Fruit fly (Drosophila melanogaster) whole organism, embryonic: ENCODE data around the gene CG17207.

Experiments
- Atf-2 ChIP-seq: fragments of 200-800 bp; sonication (Bioruptor generic); optimal IDR thresholded peaks from 2 replicates; lab custom pipeline; 2016; ENCODE audit warnings: missing biosample characterization, missing genetic modification characterization
- CG10321 ChIP-seq: fragments of 200-800 bp; sonication (Bioruptor generic); IDR thresholded peaks from 2 replicates; pipeline ENCODE4 v1.3.6; 2022; ENCODE audit warnings: missing biosample characterization, missing genetic modification characterization
- CG11504 ChIP-seq: fragments of 200-800 bp; sonication (Bioruptor generic); optimal IDR thresholded peaks from 3 replicates; lab custom pipeline; 2019; ENCODE audit warnings: missing biosample characterization, mild to moderate bottlenecking, missing genetic modification characterization, moderate library complexity
- CG12769 ChIP-seq: fragments of 200-800 bp; sonication (Bioruptor generic); optimal IDR thresholded peaks from 2 replicates; lab custom pipeline; 2019; ENCODE audit warnings: missing biosample characterization, mild to moderate bottlenecking, missing genetic modification characterization, moderate library complexity
- CG13424 ChIP-seq: fragments of 200-800 bp; sonication (Bioruptor generic); optimal IDR thresholded peaks from 2 replicates; lab custom pipeline; 2019; ENCODE audit warnings: missing biosample characterization, mild to moderate bottlenecking, missing genetic modification characterization, moderate library complexity
- CG14667 ChIP-seq: fragments of 200-800 bp; sonication (Bioruptor generic); IDR thresholded peaks from 2 replicates; pipeline ENCODE4 v1.3.6; 2022; ENCODE audit warnings: missing biosample characterization, missing genetic modification characterization
- CG17385 ChIP-seq: fragments of 200-800 bp; sonication (Bioruptor generic); optimal IDR thresholded peaks from 3 replicates; lab custom pipeline; 2018; ENCODE audit warnings: missing biosample characterization, mild to moderate bottlenecking, missing genetic modification characterization
- CG17568 ChIP-seq: fragments of 200-800 bp; sonication (Bioruptor generic); optimal IDR thresholded peaks from 2 replicates; lab custom pipeline; 2018; ENCODE audit warnings: missing biosample characterization, mild to moderate bottlenecking, missing genetic modification characterization, moderate library complexity
- CG32532 ChIP-seq: fragments of 200-800 bp; sonication (Bioruptor generic); IDR thresholded peaks from 2 replicates; pipeline ENCODE4 v1.3.6; 2022; ENCODE audit warnings: missing biosample characterization, missing genetic modification characterization
- CG32772 ChIP-seq: fragments of 200-800 bp; sonication (Bioruptor generic); IDR thresholded peaks from 2 replicates; pipeline ENCODE4 v1.3.6; 2022; ENCODE audit warnings: missing biosample characterization, missing genetic modification characterization
- CG33557 ChIP-seq: fragments of 200-800 bp; sonication (Bioruptor generic); optimal IDR thresholded peaks from 2 replicates; lab custom pipeline; 2019; ENCODE audit warnings: missing biosample characterization, mild to moderate bottlenecking, missing genetic modification characterization, moderate library complexity
- CG34224 ChIP-seq: fragments of 200-800 bp; sonication (Bioruptor generic); IDR thresholded peaks from 3 replicates; pipeline ENCODE4 v1.3.6; 2022; ENCODE audit warnings: missing biosample characterization, missing genetic modification characterization; ENCODE audit not compliant: partially characterized antibody
- CG42726 ChIP-seq: fragments of 200-800 bp; sonication (Bioruptor generic); IDR thresholded peaks from 2 replicates; pipeline ENCODE4 v1.3.6; 2022; ENCODE audit warnings: missing biosample characterization, missing genetic modification characterization; ENCODE audit not compliant: partially characterized antibody
- CG4404 ChIP-seq: fragments of 200-800 bp; sonication (Bioruptor generic); IDR thresholded peaks from 2 replicates; pipeline ENCODE4 v1.3.6; 2022; ENCODE audit warnings: missing biosample characterization, missing genetic modification characterization
- CG6683 ChIP-seq: fragments of 200-800 bp; sonication (Bioruptor generic); optimal IDR thresholded peaks from 2 replicates; lab custom pipeline; 2017; ENCODE audit warnings: missing biosample characterization, mild to moderate bottlenecking, missing genetic modification characterization, missing genetic modification reagents
- CG6791 ChIP-seq: fragments of 200-800 bp; sonication (Bioruptor generic); IDR thresholded peaks from 3 replicates; pipeline ENCODE4 v1.3.6; 2022; ENCODE audit warnings: missing biosample characterization, missing genetic modification characterization; ENCODE audit not compliant: partially characterized antibody
- CG6813 ChIP-seq: fragments of 200-800 bp; sonication (Bioruptor generic); optimal IDR thresholded peaks from 2 replicates; lab custom pipeline; 2017; ENCODE audit warnings: missing biosample characterization, missing genetic modification characterization, mild to moderate bottlenecking, moderate library complexity, missing genetic modification reagents
- CG7357 ChIP-seq: fragments of 200-800 bp; sonication (Bioruptor generic); IDR thresholded peaks from 3 replicates; pipeline ENCODE4 v1.3.6; 2022; ENCODE audit warnings: missing biosample characterization, missing genetic modification characterization
- CG8924 ChIP-seq: fragments of 200-800 bp; optimal IDR thresholded peaks from 3 replicates; lab custom pipeline; 2019; ENCODE audit warnings: missing biosample characterization, mild to moderate bottlenecking, missing genetic modification characterization, moderate library complexity
- CG9817 ChIP-seq: fragments of 200-800 bp; sonication (Bioruptor generic); optimal IDR thresholded peaks from 2 replicates; lab custom pipeline; 2018; ENCODE audit warnings: missing biosample characterization, mild to moderate bottlenecking, missing genetic modification characterization, moderate library complexity
- Dbx ChIP-seq: fragments of 200-800 bp; sonication (Bioruptor generic); IDR thresholded peaks from 3 replicates; pipeline ENCODE4 v1.3.6; 2022; ENCODE audit warnings: missing biosample characterization, missing genetic modification characterization
- Dip3 ChIP-seq: fragments of 200-800 bp; sonication (Bioruptor generic); optimal IDR thresholded peaks from 3 replicates; lab custom pipeline; 2016; ENCODE audit warnings: missing biosample characterization, missing genetic modification characterization
- Fer2 ChIP-seq: fragments of 200-800 bp; sonication (Bioruptor generic); optimal IDR thresholded peaks from 2 replicates; lab custom pipeline; 2018; ENCODE audit warnings: missing biosample characterization, mild to moderate bottlenecking, missing genetic modification characterization, moderate library complexity
- HHEX ChIP-seq: fragments of 200-800 bp; sonication (Bioruptor generic); optimal IDR thresholded peaks from 3 replicates; lab custom pipeline; 2017; ENCODE audit warnings: missing biosample characterization, mild to moderate bottlenecking, missing genetic modification characterization, missing genetic modification reagents
- Kr ChIP-seq: fragments of 200-800 bp; sonication (Bioruptor generic); optimal IDR thresholded peaks from 2 replicates; lab custom pipeline; 2017; ENCODE audit warnings: missing biosample characterization, mild to moderate bottlenecking, missing genetic modification characterization
- Oaz ChIP-seq: fragments of 200-800 bp; sonication (Bioruptor generic); IDR thresholded peaks from 2 replicates; pipeline ENCODE4 v1.3.6; 2022; ENCODE audit warnings: missing biosample characterization, missing genetic modification characterization
- Pdp1 ChIP-seq, 2 experiments: fragments of 200-800 bp; sonication (Bioruptor generic); optimal IDR thresholded peaks; 3 replicates each; lab custom pipeline; 2016; ENCODE audit warnings: missing biosample characterization in 2 of 2, missing genetic modification characterization in 2 of 2, mild to moderate bottlenecking in 1 of 2, moderate library complexity in 1 of 2
- Rfx ChIP-seq: fragments of 200-800 bp; sonication (Bioruptor generic); IDR thresholded peaks from 2 replicates; pipeline ENCODE4 v1.3.6; 2022; ENCODE audit warnings: missing biosample characterization, missing genetic modification characterization
- Xrp1 ChIP-seq: fragments of 200-800 bp; sonication (Bioruptor generic); IDR thresholded peaks from 2 replicates; pipeline ENCODE4 v1.3.6; 2022; ENCODE audit warnings: missing biosample characterization, missing genetic modification characterization
- abd-A ChIP-seq: fragments of 200-800 bp; sonication (Bioruptor generic); optimal IDR thresholded peaks from 3 replicates; lab custom pipeline; 2019; ENCODE audit warnings: missing biosample characterization, mild to moderate bottlenecking, missing genetic modification characterization, moderate library complexity
- bbx ChIP-seq: fragments of 200-800 bp; sonication (Bioruptor generic); IDR thresholded peaks from 2 replicates; pipeline ENCODE4 v1.3.6; 2022; ENCODE audit warnings: missing biosample characterization, missing genetic modification characterization; ENCODE audit not compliant: partially characterized antibody
- cato ChIP-seq: fragments of 200-800 bp; sonication (Bioruptor generic); optimal IDR thresholded peaks from 2 replicates; lab custom pipeline; 2016; ENCODE audit warnings: missing biosample characterization, missing genetic modification characterization, borderline replicate concordance
- disco-r ChIP-seq: fragments of 200-800 bp; sonication (Bioruptor generic); optimal IDR thresholded peaks from 2 replicates; lab custom pipeline; 2016; ENCODE audit warnings: missing biosample characterization, missing genetic modification characterization
- dmrt11E ChIP-seq: fragments of 200-800 bp; sonication (Bioruptor generic); optimal IDR thresholded peaks from 3 replicates; lab custom pipeline; 2018; ENCODE audit warnings: missing biosample characterization, mild to moderate bottlenecking, missing genetic modification characterization, moderate library complexity
- fru ChIP-seq: fragments of >200 bp; optimal IDR thresholded peaks from 2 replicates; lab custom pipeline; 2017
- gcm ChIP-seq: fragments of 200-800 bp; sonication (Bioruptor generic); optimal IDR thresholded peaks from 2 replicates; lab custom pipeline; 2019; ENCODE audit warnings: missing biosample characterization, mild to moderate bottlenecking, missing genetic modification characterization, moderate library complexity
- gem ChIP-seq: fragments of 200-800 bp; sonication (Bioruptor generic); optimal IDR thresholded peaks from 2 replicates; lab custom pipeline; 2019; ENCODE audit warnings: missing biosample characterization, mild to moderate bottlenecking, missing genetic modification characterization, moderate library complexity
- gfzf ChIP-seq: fragments of 200-800 bp; sonication (Bioruptor generic); optimal IDR thresholded peaks from 2 replicates; lab custom pipeline; 2016; ENCODE audit warnings: missing biosample characterization, mild to moderate bottlenecking, missing genetic modification characterization, moderate library complexity
- jigr1 ChIP-seq: fragments of 200-800 bp; sonication (Bioruptor generic); IDR thresholded peaks from 3 replicates; pipeline ENCODE4 v1.3.6; 2022; ENCODE audit warnings: missing biosample characterization, missing genetic modification characterization
- lov ChIP-seq, 2 experiments: fragments of 200-800 bp in 1 of 2; fragments of >200 bp in 1 of 2; sonication (Bioruptor generic) in 1 of 2; IDR thresholded peaks in 1 of 2; optimal IDR thresholded peaks in 1 of 2; 2 replicates in 1 of 2; 3 replicates in 1 of 2; pipeline versions ENCODE4 v1.3.6 to Lab custom; 2017 to 2022; ENCODE audit warnings: missing biosample characterization in 1 of 2, missing genetic modification characterization in 1 of 2
- odd ChIP-seq: fragments of 200-800 bp; sonication (Bioruptor generic); optimal IDR thresholded peaks from 2 replicates; lab custom pipeline; 2017; ENCODE audit warnings: missing biosample characterization, mild to moderate bottlenecking, missing genetic modification characterization
- pb ChIP-seq: fragments of 200-800 bp; sonication (Bioruptor generic); optimal IDR thresholded peaks from 3 replicates; lab custom pipeline; 2016; ENCODE audit warnings: missing biosample characterization, missing genetic modification characterization
- phol ChIP-seq: fragments of 200-800 bp; sonication (Bioruptor generic); optimal IDR thresholded peaks from 3 replicates; lab custom pipeline; 2018; ENCODE audit warnings: missing biosample characterization, mild to moderate bottlenecking, missing genetic modification characterization, moderate library complexity
- sens ChIP-seq: fragments of 200-800 bp; sonication (Bioruptor generic); peaks from one replicate; lab custom pipeline; 2016; ENCODE audit warnings: missing biosample characterization, missing genetic modification characterization
- seq ChIP-seq: fragments of 200-800 bp; sonication (Bioruptor generic); IDR thresholded peaks from 2 replicates; pipeline ENCODE4 v1.3.6; 2022; ENCODE audit warnings: missing biosample characterization, missing genetic modification characterization
- ttk ChIP-seq: fragments of 200-800 bp; sonication (Bioruptor generic); IDR thresholded peaks from 2 replicates; pipeline ENCODE4 v2.1.2; 2022; ENCODE audit warnings: missing biosample characterization, missing genetic modification characterization
- unpg ChIP-seq: fragments of 200-800 bp; sonication (Bioruptor generic); optimal IDR thresholded peaks from 3 replicates; lab custom pipeline; 2018; ENCODE audit warnings: missing biosample characterization, mild to moderate bottlenecking, missing genetic modification characterization, moderate library complexity

Gene CG17207

DNA sequence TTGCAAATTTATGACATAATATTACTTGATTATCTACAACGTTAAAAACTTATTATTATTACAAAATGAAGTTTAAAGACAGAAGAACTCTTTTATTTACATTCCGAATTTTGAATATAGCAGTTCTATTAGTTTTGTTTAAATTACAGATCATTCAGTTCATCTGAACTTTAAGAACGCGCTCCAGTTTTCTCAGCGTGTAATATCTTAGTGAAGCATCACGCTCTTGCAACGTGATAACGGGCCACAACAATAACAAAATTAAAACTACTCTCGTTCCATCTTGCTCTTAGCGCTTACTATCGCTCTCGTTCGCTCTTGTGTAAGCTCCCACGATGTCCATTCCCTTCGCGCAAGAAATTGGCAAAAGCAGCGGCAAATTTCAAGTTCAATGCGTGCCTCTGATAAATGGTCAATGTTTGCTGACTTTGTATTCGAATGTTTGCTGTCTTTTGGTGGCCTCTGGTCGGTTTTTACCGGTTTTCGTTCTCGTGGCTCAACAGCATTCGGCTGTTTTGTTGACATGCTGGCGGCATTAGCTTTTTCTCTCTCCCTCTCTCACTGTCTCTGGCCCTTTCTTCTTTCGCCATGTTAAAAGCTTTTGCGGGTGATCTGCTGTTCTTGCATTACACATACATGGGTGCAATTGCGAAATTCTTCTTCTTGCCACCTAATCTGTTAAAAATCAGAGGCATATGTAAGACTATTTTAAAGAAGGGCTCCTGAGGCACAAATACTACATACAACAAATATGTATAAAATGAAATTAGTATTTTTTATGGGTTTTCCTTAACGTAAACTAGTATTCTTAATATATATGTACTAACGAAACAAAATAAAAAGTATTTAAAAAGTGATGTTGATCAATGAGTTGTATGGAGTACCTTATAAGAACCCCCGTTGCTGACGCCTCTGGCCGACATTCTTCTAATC, 3.9 kb upstream of the CG17207 start (continued):
- TF ChIP-seq CG12769 (tag; lab: Kevin White, UChicago) (peak; percentile 36), CG9817 (peak; percentile 49), CG6791 (GFP tag; lab: Robert Waterston, UW) (no peak), gcm (GFP tag; lab: Kevin White, UChicago) (no peak), CG42726 (GFP tag; lab: Robert Waterston, UW) (no peak), Fer2 (tag; lab: Kevin White, UChicago) (peak; percentile 53), CG32532 (peak; percentile 45), CG17385 (GFP tag; lab: Kevin White, UChicago) (peak; percentile 13), CG17568 (GFP tag; lab: Kevin White, UChicago) (no peak), gem (tag; lab: Kevin White, UChicago) (peak; percentile 54), odd (GFP tag; lab: Kevin White, UChicago) (no peak), Rfx (peak; percentile 44), fru (lab: Kevin White, UChicago) (no peak), phol (tag; lab: Kevin White, UChicago) (peak; percentile 1), CG4404 (GFP tag; lab: Robert Waterston, UW) (no peak), HHEX (peak; percentile 5), pb (GFP tag; lab: Kevin White, UChicago) (no peak), CG34224 (GFP tag; lab: Robert Waterston, UW) (0 out of 3 replicates have a peak, but pooled peaks have one; percentile 8), CG8924 (tag; lab: Kevin White, UChicago) (peak; percentile 27), CG6813 (peak; percentile 6), lov (optimal IDR thresholded peaks at IDR 0.05; lab: Kevin White, UChicago) (no peak), lov (GFP tag; IDR thresholded peaks at IDR 0.05; lab: Robert Waterston, UW) (no peak), Kr (GFP tag; lab: Kevin White, UChicago) (no peak), CG33557 (GFP tag; lab: Kevin White, UChicago) (no peak), Atf-2 (GFP tag; lab: Kevin White, UChicago) (no peak), abd-A (no peak), ttk (GFP tag; lab: Robert Waterston, UW) (no peak), Dip3 (GFP tag; lab: Kevin White, UChicago) (peak; percentile 25), CG14667 (GFP tag; lab: Robert Waterston, UW) (no peak), CG10321 (GFP tag; lab: Robert Waterston, UW) (peak; percentile 76), bbx (no peak), cato (GFP tag; lab: Kevin White, UChicago) (no peak), Pdp1 (GFP tag; optimal IDR thresholded peaks at IDR 0.05; lab: Kevin White, UChicago) (peak in 1 of 2 experiments; percentile 27), sens (GFP tag; lab: Kevin White, UChicago) (peak; percentile 79), jigr1 (GFP tag; lab: Robert Waterston, UW) (no peak), CG32772 (no peak), CG13424 (tag; lab: Kevin White, UChicago) (peak; percentile 53), CG6683 (GFP tag; lab: Kevin White, UChicago) (no peak), seq (GFP tag; lab: Robert Waterston, UW) (no peak), dmrt11E (tag; lab: Kevin White, UChicago) (no peak), disco-r (no peak), CG11504 (tag; lab: Kevin White, UChicago) (peak; percentile 58), Oaz (GFP tag; lab: Robert Waterston, UW) (no peak), gfzf (GFP tag; lab: Kevin White, UChicago) (no peak), Xrp1 (GFP tag; lab: Robert Waterston, UW) (peak; percentile 30; the same call in 1 of the 2 replicates), Dbx (peak; percentile 24; the same call in 1 of the 3 replicates), unpg (peak; percentile 34), CG7357 (GFP tag; lab: Robert Waterston, UW) (no peak)
